Fruit fly (Drosophila melanogaster): Measurements from ENCODE around the gene CG15747.

The CG15747 gene

dm6 chrX:13368149-13368548, 30.0 kb downstream of the CG15747 start, which contains the start of gene dmrt11E (continued):
- peak; percentile 22 for TF ChIP-seq tio (GFP tag; optimal IDR thresholded peaks at IDR 0.05)
- TF ChIP-seq CG12219 (GFP tag; optimal IDR thresholded peaks at IDR 0.05) = peak; percentile 55
- TF ChIP-seq trem (tag; optimal IDR thresholded peaks at IDR 0.05) = peak; percentile 65
- no peak for TF ChIP-seq bbx (GFP tag; IDR thresholded peaks at IDR 0.05; ENCODE audit: partially characterized antibody)
- TF ChIP-seq maf-S (GFP tag; optimal IDR thresholded peaks at IDR 0.05) = no peak
- TF ChIP-seq ewg (GFP tag; optimal IDR thresholded peaks at IDR 0.05) = peak; percentile 35
- TF ChIP-seq Mrtf (GFP tag; IDR thresholded peaks at IDR 0.05) = peak; percentile 54; the same call in 1 of the 3 replicates
- no peak for TF ChIP-seq CG17186 (GFP tag; optimal IDR thresholded peaks at IDR 0.05)
- no peak for TF ChIP-seq chinmo (GFP tag; IDR thresholded peaks at IDR 0.05; ENCODE audit: partially characterized antibody)
- no peak for TF ChIP-seq CG2116 (GFP tag; optimal IDR thresholded peaks at IDR 0.05)
- TF ChIP-seq otp (GFP tag; IDR thresholded peaks at IDR 0.05) = peak; percentile 65
- TF ChIP-seq ttk (GFP tag; IDR thresholded peaks at IDR 0.05) = peak; percentile 50; the same call in 1 of the 2 replicates
- no peak for TF ChIP-seq Dip3 (GFP tag; optimal IDR thresholded peaks at IDR 0.05)
- peak; percentile 53 for TF ChIP-seq ATbp (GFP tag; optimal IDR thresholded peaks at IDR 0.05)
- peak; percentile 51 for TF ChIP-seq CG16815 (GFP tag; optimal IDR thresholded peaks at IDR 0.05)
- no peak for TF ChIP-seq Scr (GFP tag; IDR thresholded peaks at IDR 0.05; ENCODE audit: partially characterized antibody)
- TF ChIP-seq Dek (tag; optimal IDR thresholded peaks at IDR 0.05) = peak; percentile 14
- TF ChIP-seq Poxn (GFP tag; IDR thresholded peaks at IDR 0.05) = no peak
- peak; percentile 70 for TF ChIP-seq gsb-n (tag; optimal IDR thresholded peaks at IDR 0.05)
- no peak for TF ChIP-seq prd (optimal IDR thresholded peaks at IDR 0.05)
- peak; percentile 74; the same call in 2 of the 3 replicates for TF ChIP-seq prd (GFP tag; IDR thresholded peaks at IDR 0.05)
- no peak for TF ChIP-seq Hr39 (optimal IDR thresholded peaks at IDR 0.05)
- no peak for TF ChIP-seq CG15073 (GFP tag; optimal IDR thresholded peaks at IDR 0.05)
- TF ChIP-seq Nf-YA (GFP tag; IDR thresholded peaks at IDR 0.05) = peak; percentile 41
- no peak for TF ChIP-seq Camta (GFP tag; optimal IDR thresholded peaks at IDR 0.05)
- no peak; the same call in 1 of the 2 replicates for TF ChIP-seq CG3847 (GFP tag; IDR thresholded peaks at IDR 0.05)
- no peak for TF ChIP-seq sr (GFP tag; IDR thresholded peaks at IDR 0.05)
- TF ChIP-seq E2f1 (GFP tag; IDR thresholded peaks at IDR 0.05) = peak; percentile 61
- TF ChIP-seq CG7745 (tag; optimal IDR thresholded peaks at IDR 0.05) = no peak
- TF ChIP-seq CG6813 (GFP tag; optimal IDR thresholded peaks at IDR 0.05) = peak; percentile 49
- TF ChIP-seq seq (GFP tag; IDR thresholded peaks at IDR 0.05) = no peak
- TF ChIP-seq CG3281 (GFP tag; optimal IDR thresholded peaks at IDR 0.05) = no peak
- TF ChIP-seq CG7556 (GFP tag; optimal IDR thresholded peaks at IDR 0.05) = peak; percentile 36
- TF ChIP-seq CG13296 (GFP tag; optimal IDR thresholded peaks at IDR 0.05) = no peak
- TF ChIP-seq odd (GFP tag; optimal IDR thresholded peaks at IDR 0.05) = peak; percentile 21
- no peak for TF ChIP-seq HLHmδ (GFP tag; optimal IDR thresholded peaks at IDR 0.05)
- TF ChIP-seq CG15479 (GFP tag; optimal IDR thresholded peaks at IDR 0.05) = no peak
- TF ChIP-seq CG17385 (GFP tag; optimal IDR thresholded peaks at IDR 0.05) = peak; percentile 43
- TF ChIP-seq CG17802 (tag; optimal IDR thresholded peaks at IDR 0.05) = no peak
- TF ChIP-seq ci (GFP tag; IDR thresholded peaks at IDR 0.05) = peak; percentile 80
- no peak for TF ChIP-seq hth (optimal IDR thresholded peaks at IDR 0.05)
- no peak for TF ChIP-seq BtbVII (GFP tag; optimal IDR thresholded peaks at IDR 0.05)
- TF ChIP-seq NC2β (GFP tag; optimal IDR thresholded peaks at IDR 0.05) = no peak
- TF ChIP-seq CG13894 (tag; optimal IDR thresholded peaks at IDR 0.05) = no peak
- TF ChIP-seq so (GFP tag; IDR thresholded peaks at IDR 0.05) = no peak
- TF ChIP-seq zfh1 (GFP tag; IDR thresholded peaks at IDR 0.05) = peak; percentile 87
- TF ChIP-seq ash1 (GFP tag; optimal IDR thresholded peaks at IDR 0.05) = no peak
- no peak for TF ChIP-seq CG32532 (GFP tag; IDR thresholded peaks at IDR 0.05)
- no peak for TF ChIP-seq cg (GFP tag; optimal IDR thresholded peaks at IDR 0.05)
- no peak for TF ChIP-seq kay (GFP tag; optimal IDR thresholded peaks at IDR 0.05)
- TF ChIP-seq cwo (GFP tag; optimal IDR thresholded peaks at IDR 0.05) = no peak
- peak; percentile 64 for TF ChIP-seq dysf (GFP tag; IDR thresholded peaks at IDR 0.05)
